Worm (Caenorhabditis elegans) whole organism, L1 larva: ENCODE data around the gene C04E7.3.

Experiments
- nhr-77 ChIP-seq: fragments of 150-350 bp; optimal IDR thresholded peaks from 2 replicates; lab custom pipeline; 2014; ENCODE audit warnings: missing biosample characterization, missing genetic modification characterization
- pqm-1 ChIP-seq: sonication (generic microtip); optimal IDR thresholded peaks from 3 replicates; lab custom pipeline; 2017; ENCODE audit warnings: missing biosample characterization, missing genetic modification characterization

DNA sequence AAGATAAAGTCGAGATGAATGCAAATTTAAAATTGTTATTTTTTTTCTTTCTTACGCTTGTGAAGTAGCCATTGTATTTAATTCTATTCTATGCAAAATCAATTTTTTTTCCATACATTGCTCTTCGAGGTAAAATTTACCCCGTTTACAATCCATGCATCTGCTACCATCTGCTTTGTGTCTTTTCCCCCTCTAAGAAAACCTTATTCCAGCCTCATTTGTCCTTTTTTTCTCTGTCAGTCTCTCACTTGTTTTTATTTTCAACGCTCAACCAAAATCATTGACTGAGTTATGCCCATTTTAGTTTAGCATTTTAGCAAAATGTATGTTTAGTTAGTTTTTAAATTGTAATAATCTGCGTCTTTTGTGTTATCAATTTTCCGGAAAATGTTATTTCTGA, 22.9 kb upstream of the C04E7.3 start:
- TF ChIP-seq nhr-77 (tag; lab: Kevin White, UChicago) (no peak), pqm-1 (no peak)
